Worm (Caenorhabditis elegans): ENCODE results near the gene C25E10.4.

ce11 chrV:9076273-9076672, 42.9 kb downstream of the C25E10.4 start, which contains the start of gene T27E4.7:
- TF ChIP-seq nhr-28 (tag; optimal IDR thresholded peaks at IDR 0.05), result no peak
- no peak for TF ChIP-seq vab-15 (tag; optimal IDR thresholded peaks at IDR 0.05)
- TF ChIP-seq nhr-12 (tag; optimal IDR thresholded peaks at IDR 0.05), result no peak
- no peak for TF ChIP-seq fkh-8 (tag; optimal IDR thresholded peaks at IDR 0.05)
- no peak for TF ChIP-seq sup-37 (GFP tag; optimal IDR thresholded peaks at IDR 0.05)
- no peak for TF ChIP-seq nhr-77 (tag; optimal IDR thresholded peaks at IDR 0.05)
- TF ChIP-seq nhr-84 (tag; optimal IDR thresholded peaks at IDR 0.05), result no peak
- TF ChIP-seq ama-1 (optimal IDR thresholded peaks at IDR 0.05), result no peak
- no peak for TF ChIP-seq hpl-2 (GFP tag; optimal IDR thresholded peaks at IDR 0.05)
- TF ChIP-seq fkh-10 (GFP tag; optimal IDR thresholded peaks at IDR 0.05), result no peak

Data from whole organism, L1 larva.